Fruit fly (Drosophila melanogaster): ENCODE results near the gene iPLA2-VIA.
A peak's percentile ranks its signal among the peaks of the same experiment; 100 is the strongest.

Gene iPLA2-VIA

DNA sequence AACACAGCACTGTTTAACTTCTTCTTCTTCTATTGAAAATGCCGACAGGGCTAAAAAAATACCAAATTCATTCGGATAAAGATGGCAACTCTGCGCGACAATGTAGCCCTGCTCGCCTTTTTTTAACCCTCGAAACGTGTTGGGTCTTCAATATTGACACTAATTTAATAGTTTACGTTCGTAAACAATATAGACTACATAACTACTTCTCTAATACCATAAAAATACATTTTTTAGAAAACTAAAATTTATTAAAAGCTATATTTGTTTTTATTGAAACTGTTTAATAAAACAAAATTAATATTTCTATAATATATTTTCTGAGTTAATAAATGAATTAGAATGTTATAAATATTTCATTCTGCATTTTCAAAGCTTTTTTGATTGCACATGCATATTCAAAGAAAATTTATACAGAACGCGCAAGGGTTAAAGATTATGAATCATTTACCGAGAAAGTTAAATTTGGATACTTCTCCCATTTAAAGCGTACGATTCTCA, 24.5 kb upstream of the iPLA2-VIA start, which contains the start of the genes Taf2 and CalpB (continued):
- TF ChIP-seq C15 (GFP tag; IDR thresholded peaks at IDR 0.05): no peak
- TF ChIP-seq Neu2 (GFP tag; optimal IDR thresholded peaks at IDR 0.05; ENCODE audit: borderline replicate concordance): no peak
- no peak for TF ChIP-seq Gsc (GFP tag; IDR thresholded peaks at IDR 0.05)
- no peak for TF ChIP-seq en (GFP tag; optimal IDR thresholded peaks at IDR 0.05)
- peak; percentile 45; the same call in 1 of the 2 replicates for TF ChIP-seq Oaz (GFP tag; IDR thresholded peaks at IDR 0.05)
- TF ChIP-seq luna (GFP tag; optimal IDR thresholded peaks at IDR 0.05): no peak
- TF ChIP-seq CG11247 (GFP tag; IDR thresholded peaks at IDR 0.05): peak; percentile 58; the same call in 1 of the 2 replicates
- TF ChIP-seq dmrt99B (tag; optimal IDR thresholded peaks at IDR 0.05): peak; percentile 92
- TF ChIP-seq Poxn (GFP tag; IDR thresholded peaks at IDR 0.05): no peak
- no peak for TF ChIP-seq so (GFP tag; IDR thresholded peaks at IDR 0.05)
- TF ChIP-seq CG6175 (GFP tag; IDR thresholded peaks at IDR 0.05): 0 out of 3 replicates have a peak, but pooled peaks have one; percentile 40
- TF ChIP-seq Elba2 (GFP tag; optimal IDR thresholded peaks at IDR 0.05): no peak
- no peak for TF ChIP-seq sc (optimal IDR thresholded peaks at IDR 0.05)
- TF ChIP-seq sc (GFP tag; optimal IDR thresholded peaks at IDR 0.05): peak; percentile 63
- TF ChIP-seq Rfx (GFP tag; IDR thresholded peaks at IDR 0.05): peak; percentile 85
- no peak for TF ChIP-seq Mes4 (GFP tag; optimal IDR thresholded peaks at IDR 0.05)
- peak; percentile 10 for TF ChIP-seq CTCF (GFP tag; optimal IDR thresholded peaks at IDR 0.05)
- TF ChIP-seq trh (GFP tag; optimal IDR thresholded peaks at IDR 0.05): peak; percentile 21
- no peak for TF ChIP-seq CG8089 (GFP tag; optimal IDR thresholded peaks at IDR 0.05)
- TF ChIP-seq wdn (GFP tag; IDR thresholded peaks at IDR 0.05): peak; percentile 44
- TF ChIP-seq Nf-YB (GFP tag; optimal IDR thresholded peaks at IDR 0.05): peak; percentile 72
- peak; percentile 75; the same call in 2 of the 3 replicates for TF ChIP-seq Dbx (GFP tag; IDR thresholded peaks at IDR 0.05)
- TF ChIP-seq Bgb (GFP tag; IDR thresholded peaks at IDR 0.05; ENCODE audit: partially characterized antibody): peak; percentile 26; the same call in 1 of the 2 replicates
- TF ChIP-seq CG12391 (tag; optimal IDR thresholded peaks at IDR 0.05): peak; percentile 94
- peak; percentile 18 for TF ChIP-seq Antp (GFP tag; optimal IDR thresholded peaks at IDR 0.05)
- peak; percentile 59; the same call in 1 of the 2 replicates for TF ChIP-seq danr (GFP tag; IDR thresholded peaks at IDR 0.05)
- TF ChIP-seq CG7839 (tag; optimal IDR thresholded peaks at IDR 0.05): peak; percentile 95
- TF ChIP-seq CG6654 (GFP tag; optimal IDR thresholded peaks at IDR 0.05): peak; percentile 72
- TF ChIP-seq Bdp1 (GFP tag; optimal IDR thresholded peaks at IDR 0.05): peak; percentile 15
- TF ChIP-seq pzg (GFP tag; optimal IDR thresholded peaks at IDR 0.05): peak; percentile 54
- no peak for TF ChIP-seq CG1792 (GFP tag; optimal IDR thresholded peaks at IDR 0.05)
- no peak for TF ChIP-seq Dll (GFP tag; IDR thresholded peaks at IDR 0.05; ENCODE audit: partially characterized antibody)
- TF ChIP-seq CG30020 (tag; optimal IDR thresholded peaks at IDR 0.05): peak; percentile 79
- no peak for TF ChIP-seq crol (GFP tag; IDR thresholded peaks at IDR 0.05)
- no peak for TF ChIP-seq HLH4C (GFP tag; IDR thresholded peaks at IDR 0.05; ENCODE audit: partially characterized antibody)
- peak; percentile 66 for TF ChIP-seq CG14014 (GFP tag; IDR thresholded peaks at IDR 0.05)
- TF ChIP-seq CG10321 (GFP tag; IDR thresholded peaks at IDR 0.05): no peak
- peak; percentile 59 for TF ChIP-seq Usf (GFP tag; optimal IDR thresholded peaks at IDR 0.05)
- no peak for TF ChIP-seq eyg (GFP tag; optimal IDR thresholded peaks at IDR 0.05)
- TF ChIP-seq Ptx1 (GFP tag; IDR thresholded peaks at IDR 0.05): peak; percentile 91
- TF ChIP-seq Doc3 (GFP tag; IDR thresholded peaks at IDR 0.05; ENCODE audit: partially characterized antibody): no peak
- TF ChIP-seq bowl (GFP tag; IDR thresholded peaks at IDR 0.05): no peak
- TF ChIP-seq CG10366 (GFP tag; IDR thresholded peaks at IDR 0.05): peak; percentile 74
- peak; percentile 61; the same call in 1 of the 3 replicates for TF ChIP-seq zfh1 (GFP tag; IDR thresholded peaks at IDR 0.05)
- no peak for TF ChIP-seq hbn (GFP tag; IDR thresholded peaks at IDR 0.05; ENCODE audit: partially characterized antibody)
- no peak for TF ChIP-seq cad (GFP tag; optimal IDR thresholded peaks at IDR 0.05)
- TF ChIP-seq Sin3A (optimal IDR thresholded peaks at IDR 0.05): peak; percentile 25
- peak; percentile 90 for TF ChIP-seq slbo (GFP tag; IDR thresholded peaks at IDR 0.05)
- peak; percentile 84 for TF ChIP-seq Med (GFP tag)
- peak; percentile 85 for TF ChIP-seq CG13775 (GFP tag; optimal IDR thresholded peaks at IDR 0.05)
- peak; percentile 42 for TF ChIP-seq CG3163 (GFP tag; optimal IDR thresholded peaks at IDR 0.05)
- TF ChIP-seq Xrp1 (GFP tag; IDR thresholded peaks at IDR 0.05): peak; percentile 87
- peak; percentile 82 for TF ChIP-seq az2 (GFP tag; optimal IDR thresholded peaks at IDR 0.05)

All from whole organism, embryonic.